Worm (Caenorhabditis elegans) whole organism, L4/young adult: ENCODE measurements around the gene pxn-1.
"Not testable (repeated sequence)": the region's sequence is repeated elsewhere in the genome, so short reads cannot be mapped to it uniquely, and the experiment has no call there.

Experiments used
- W03F9.2 ChIP-seq: fragments of 150-350 bp; optimal IDR thresholded peaks from 2 replicates; lab custom pipeline; 2014; ENCODE audit warnings: missing biosample characterization, missing genetic modification characterization
- dao-5 ChIP-seq: sonication (generic microtip); optimal IDR thresholded peaks from 2 replicates; lab custom pipeline; 2016; ENCODE audit warnings: missing genotype, missing genetic modification characterization, moderate library complexity, missing compliant biosample characterization
- him-1 ChIP-seq: sonication (generic microtip); optimal IDR thresholded peaks from 2 replicates; lab custom pipeline; 2016; ENCODE audit warnings: missing genotype, missing genetic modification reagents, missing genetic modification characterization, missing compliant biosample characterization

Gene pxn-1

ce11 chrV:8533916-8534315, 39.2 kb downstream of the pxn-1 start:
- TF ChIP-seq him-1 (no peak), W03F9.2 (tag; lab: Kevin White, UChicago) (no peak), dao-5 (tag; lab: Kevin White, UChicago) (no peak)

- TF ChIP-seq him-1; W03F9.2 (tag; lab: Kevin White, UChicago); dao-5 (tag; lab: Kevin White, UChicago): not testable (repeated sequence)
Measured at ce11 chrV:8534534-8535283, 40.0 kb downstream of the pxn-1 start, which contains the start of the genes his-6 and his-5. Gene his-6, minus strand, starts transcription at chrV:8534977. Gene his-5, plus strand, starts transcription at chrV:8535214.

ce11 chrV:8536213-8536612, 41.5 kb downstream of the pxn-1 start, which contains the start of gene his-39:
Gene his-39, plus strand, starts transcription at chrV:8536513.
- no peak for TF ChIP-seq W03F9.2 (tag; lab: Kevin White, UChicago)
- TF ChIP-seq him-1, result no peak
- TF ChIP-seq dao-5 (tag; lab: Kevin White, UChicago), result no peak

- TF ChIP-seq dao-5 (tag; lab: Kevin White, UChicago), result no peak
- no peak for TF ChIP-seq him-1
- no peak for TF ChIP-seq W03F9.2 (tag; lab: Kevin White, UChicago)
Measured at ce11 chrV:8537031-8537430, 42.3 kb downstream of the pxn-1 start, which contains the start of gene otpl-4. Gene otpl-4, plus strand, starts transcription at chrV:8537331.

- TF ChIP-seq W03F9.2 (tag; lab: Kevin White, UChicago), result no peak
- TF ChIP-seq him-1, result no peak
- TF ChIP-seq dao-5 (tag; lab: Kevin White, UChicago), result no peak
Measured at ce11 chrV:8545531-8546224, 51.0 kb downstream of the pxn-1 start, which contains the start of the genes slc-17.8 and asns-1. Gene slc-17.8, minus strand, starts transcription at chrV:8545581. Gene asns-1, plus strand, starts transcription at chrV:8546174.

- TF ChIP-seq dao-5 (tag; lab: Kevin White, UChicago), result no peak
- TF ChIP-seq him-1, result no peak
- TF ChIP-seq W03F9.2 (tag; lab: Kevin White, UChicago), result no peak
Measured at ce11 chrV:8548989-8549388, 54.3 kb downstream of the pxn-1 start, which contains the start of gene stdh-4. Gene stdh-4, plus strand, starts transcription at chrV:8549289.
